Fruit fly (Drosophila melanogaster) whole organism, embryonic: Measurements from ENCODE around the gene SPARC.

Experiments used
- Antp ChIP-seq: fragments of 200-800 bp; sonication (Bioruptor generic); optimal IDR thresholded peaks from 3 replicates; lab custom pipeline; 2016; ENCODE audit warnings: missing biosample characterization, missing genetic modification characterization
- Atf-2 ChIP-seq: fragments of 200-800 bp; sonication (Bioruptor generic); optimal IDR thresholded peaks from 2 replicates; lab custom pipeline; 2016; ENCODE audit warnings: missing biosample characterization, missing genetic modification characterization
- Atf6 ChIP-seq: fragments of 200-800 bp; sonication (Bioruptor generic); IDR thresholded peaks from 2 replicates; pipeline ENCODE4 v1.3.6; 2022; ENCODE audit warnings: missing biosample characterization, missing genetic modification characterization
- CG10267 ChIP-seq: fragments of 200-800 bp; sonication (Bioruptor generic); optimal IDR thresholded peaks from 2 replicates; lab custom pipeline; 2018; ENCODE audit warnings: missing biosample characterization, mild to moderate bottlenecking, missing genetic modification characterization, moderate library complexity
- CG10543 ChIP-seq: fragments of 200-800 bp; sonication (Bioruptor generic); optimal IDR thresholded peaks from 3 replicates; lab custom pipeline; 2017; ENCODE audit warnings: missing biosample characterization, mild to moderate bottlenecking, missing genetic modification characterization, moderate library complexity
- CG10565 ChIP-seq: fragments of 200-800 bp; sonication (Bioruptor generic); optimal IDR thresholded peaks from 3 replicates; lab custom pipeline; 2016; ENCODE audit warnings: missing biosample characterization, mild to moderate bottlenecking, missing genetic modification characterization
- CG10959 ChIP-seq: fragments of 200-800 bp; sonication (Bioruptor generic); IDR thresholded peaks from 2 replicates; pipeline ENCODE4 v1.3.6; 2022; ENCODE audit warnings: missing biosample characterization, missing genetic modification characterization
- CG11504 ChIP-seq: fragments of 200-800 bp; sonication (Bioruptor generic); optimal IDR thresholded peaks from 3 replicates; lab custom pipeline; 2019; ENCODE audit warnings: missing biosample characterization, mild to moderate bottlenecking, missing genetic modification characterization, moderate library complexity
- CG12236 ChIP-seq: fragments of 200-800 bp; sonication (Bioruptor generic); optimal IDR thresholded peaks from 2 replicates; lab custom pipeline; 2016; ENCODE audit warnings: missing biosample characterization, missing genetic modification characterization
- CG12391 ChIP-seq: fragments of 200-800 bp; sonication (Bioruptor generic); optimal IDR thresholded peaks from 3 replicates; lab custom pipeline; 2018; ENCODE audit warnings: missing biosample characterization, mild to moderate bottlenecking, missing genetic modification characterization, moderate library complexity
- CG13624 ChIP-seq: fragments of 200-800 bp; sonication (Bioruptor generic); optimal IDR thresholded peaks from 2 replicates; lab custom pipeline; 2016; ENCODE audit warnings: missing biosample characterization, missing genetic modification characterization
- CG15601 ChIP-seq: fragments of 200-800 bp; sonication (Bioruptor generic); optimal IDR thresholded peaks from 3 replicates; lab custom pipeline; 2019; ENCODE audit warnings: missing biosample characterization, mild to moderate bottlenecking, missing genetic modification characterization, moderate library complexity
- CG1603 ChIP-seq: fragments of 200-800 bp; sonication (Bioruptor generic); optimal IDR thresholded peaks from 2 replicates; lab custom pipeline; 2019; ENCODE audit warnings: missing biosample characterization, mild to moderate bottlenecking, missing genetic modification characterization, moderate library complexity
- CG17361 ChIP-seq: fragments of 200-800 bp; sonication (Bioruptor generic); IDR thresholded peaks from 3 replicates; pipeline ENCODE4 v1.3.6; 2022; ENCODE audit warnings: missing biosample characterization, missing genetic modification characterization
- CG2202 ChIP-seq: fragments of 200-800 bp; sonication (Bioruptor generic); optimal IDR thresholded peaks from 2 replicates; lab custom pipeline; 2018; ENCODE audit warnings: missing biosample characterization, mild to moderate bottlenecking, missing genetic modification characterization
- CG30403 ChIP-seq: fragments of 200-800 bp; sonication (Bioruptor generic); optimal IDR thresholded peaks from 3 replicates; lab custom pipeline; 2016; ENCODE audit warnings: missing biosample characterization, missing genetic modification characterization
- CG31441 ChIP-seq: fragments of 200-800 bp; sonication (Bioruptor generic); IDR thresholded peaks from 2 replicates; pipeline ENCODE4 v1.3.6; 2022; ENCODE audit warnings: missing biosample characterization, missing genetic modification characterization
- CG3726 ChIP-seq: fragments of 200-800 bp; sonication (Bioruptor generic); IDR thresholded peaks from 3 replicates; pipeline ENCODE4, ENCODE4 v1.3.6; 2022; ENCODE audit warnings: missing biosample characterization, missing genetic modification characterization
- CG3838 ChIP-seq: fragments of 200-800 bp; sonication (Bioruptor generic); optimal IDR thresholded peaks from 3 replicates; lab custom pipeline; 2016; ENCODE audit warnings: missing biosample characterization, missing genetic modification characterization
- CG6765 ChIP-seq: fragments of 200-800 bp; sonication (Bioruptor generic); optimal IDR thresholded peaks from 3 replicates; lab custom pipeline; 2017; ENCODE audit warnings: missing biosample characterization, mild to moderate bottlenecking, missing genetic modification characterization
- CG6854 ChIP-seq: fragments of 200-800 bp; sonication (Bioruptor generic); optimal IDR thresholded peaks from 3 replicates; lab custom pipeline; 2017; ENCODE audit warnings: missing biosample characterization, mild to moderate bottlenecking, missing genetic modification characterization
- CG8290 ChIP-seq, 3 experiments: fragments of 200-800 bp; sonication (Bioruptor generic); optimal IDR thresholded peaks; 2 replicates each; lab custom pipeline; 2016 to 2019; ENCODE audit warnings: missing biosample characterization in 3 of 3, missing genetic modification characterization in 3 of 3, mild to moderate bottlenecking in 2 of 3, moderate library complexity in 1 of 3
- D ChIP-seq, 2 experiments: fragments of 200-800 bp in 1 of 2; fragments of >200 bp in 1 of 2; sonication (Bioruptor generic) in 1 of 2; optimal IDR thresholded peaks; 2 replicates in 1 of 2; 3 replicates in 1 of 2; lab custom pipeline; 2017; ENCODE audit warnings: mild to moderate bottlenecking in 1 of 2, missing biosample characterization in 1 of 2, missing genetic modification characterization in 1 of 2, missing genetic modification reagents in 1 of 2
- D19B ChIP-seq: fragments of 200-800 bp; sonication (Bioruptor generic); optimal IDR thresholded peaks from 2 replicates; lab custom pipeline; 2017; ENCODE audit warnings: missing biosample characterization, mild to moderate bottlenecking, missing genetic modification characterization
- GATAe ChIP-seq: fragments of 200-800 bp; sonication (Bioruptor generic); conservative IDR thresholded peaks from 2 replicates; pipeline ENCODE4 v1.3.6; 2022; ENCODE audit warnings: missing biosample characterization, missing genetic modification characterization
- HLH4C ChIP-seq: fragments of 200-800 bp; sonication (Bioruptor generic); IDR thresholded peaks from 3 replicates; pipeline ENCODE4 v1.3.6; 2022; ENCODE audit warnings: missing biosample characterization, missing genetic modification characterization; ENCODE audit not compliant: partially characterized antibody
- Optix ChIP-seq: fragments of 200-800 bp; sonication (Bioruptor generic); IDR thresholded peaks from 3 replicates; pipeline ENCODE4 v1.3.6; 2022; ENCODE audit warnings: missing biosample characterization, missing genetic modification characterization
- PHDP ChIP-seq: fragments of 200-800 bp; sonication (Bioruptor generic); optimal IDR thresholded peaks from 3 replicates; lab custom pipeline; 2018; ENCODE audit warnings: missing biosample characterization, mild to moderate bottlenecking, missing genetic modification characterization, moderate library complexity
- Sin3A ChIP-seq: fragments of >200 bp; optimal IDR thresholded peaks from 2 replicates; lab custom pipeline; 2018
- TFAM ChIP-seq: fragments of 200-800 bp; sonication (Bioruptor generic); optimal IDR thresholded peaks from 2 replicates; lab custom pipeline; 2017; ENCODE audit warnings: missing biosample characterization, missing genetic modification characterization, inconsistent platforms
- Taf1 ChIP-seq: fragments of 200-800 bp; sonication (Bioruptor generic); IDR thresholded peaks from 2 replicates; pipeline ENCODE4 v1.3.6; 2022; ENCODE audit warnings: missing biosample characterization, missing genetic modification characterization
- ab ChIP-seq: fragments of 200-800 bp; sonication (Bioruptor generic); optimal IDR thresholded peaks from 2 replicates; lab custom pipeline; 2016; ENCODE audit warnings: missing biosample characterization, missing genetic modification characterization
- ac ChIP-seq: fragments of 200-800 bp; sonication (Bioruptor generic); optimal IDR thresholded peaks from 3 replicates; lab custom pipeline; 2017; ENCODE audit warnings: missing biosample characterization, mild to moderate bottlenecking, missing genetic modification characterization
- cas ChIP-seq: fragments of 200-800 bp; sonication (Bioruptor generic); IDR thresholded peaks from 2 replicates; pipeline ENCODE4 v1.3.6; 2022; ENCODE audit warnings: missing biosample characterization, missing genetic modification characterization
- chm ChIP-seq: fragments of 200-800 bp; sonication (Bioruptor generic); IDR thresholded peaks from 2 replicates; pipeline ENCODE4 v1.3.6; 2022; ENCODE audit warnings: missing biosample characterization, missing genetic modification characterization
- dan ChIP-seq: fragments of 200-800 bp; sonication (Bioruptor generic); IDR thresholded peaks from 2 replicates; pipeline ENCODE4 v1.3.6; 2022; ENCODE audit warnings: missing biosample characterization, missing genetic modification characterization
- dmrt11E ChIP-seq: fragments of 200-800 bp; sonication (Bioruptor generic); optimal IDR thresholded peaks from 3 replicates; lab custom pipeline; 2018; ENCODE audit warnings: missing biosample characterization, mild to moderate bottlenecking, missing genetic modification characterization, moderate library complexity
- esg ChIP-seq: fragments of 200-800 bp; sonication (Bioruptor generic); conservative IDR thresholded peaks from 2 replicates; pipeline ENCODE4 v1.3.6; 2022; ENCODE audit warnings: missing biosample characterization, missing genetic modification characterization
- gsb ChIP-seq: fragments of 200-800 bp; sonication (Bioruptor generic); IDR thresholded peaks from 2 replicates; pipeline ENCODE4 v1.3.6; 2022; ENCODE audit warnings: missing biosample characterization, missing genetic modification characterization
- kay ChIP-seq: fragments of 200-800 bp; sonication (Bioruptor generic); optimal IDR thresholded peaks from 2 replicates; lab custom pipeline; 2016; ENCODE audit warnings: missing biosample characterization, missing genetic modification characterization
- mld ChIP-seq: fragments of 200-800 bp; sonication (Bioruptor generic); IDR thresholded peaks from 3 replicates; pipeline ENCODE4 v1.3.6; 2022; ENCODE audit warnings: missing biosample characterization, missing genetic modification characterization; ENCODE audit not compliant: partially characterized antibody
- nerfin-1 ChIP-seq: fragments of 200-800 bp; sonication (Bioruptor generic); optimal IDR thresholded peaks from 3 replicates; lab custom pipeline; 2019; ENCODE audit warnings: missing biosample characterization, mild to moderate bottlenecking, missing genetic modification characterization, moderate library complexity
- pho ChIP-seq: fragments of 200-800 bp; sonication (Bioruptor generic); optimal IDR thresholded peaks from 2 replicates; lab custom pipeline; 2016; ENCODE audit warnings: missing biosample characterization, missing genetic modification characterization
- pum ChIP-seq: fragments of 200-800 bp; sonication (Bioruptor generic); optimal IDR thresholded peaks from 2 replicates; lab custom pipeline; 2016; ENCODE audit warnings: missing biosample characterization, missing genetic modification characterization
- row ChIP-seq: fragments of 200-800 bp; sonication (Bioruptor generic); IDR thresholded peaks from 3 replicates; pipeline ENCODE4 v1.3.6; 2022; ENCODE audit warnings: missing biosample characterization, missing genetic modification characterization
- stc ChIP-seq: fragments of 200-800 bp; sonication (Bioruptor generic); IDR thresholded peaks from 2 replicates; pipeline ENCODE4 v1.3.6; 2022; ENCODE audit warnings: missing biosample characterization, missing genetic modification characterization
- sug ChIP-seq: fragments of 200-800 bp; optimal IDR thresholded peaks from 2 replicates; lab custom pipeline; 2019; ENCODE audit warnings: missing biosample characterization, mild to moderate bottlenecking, missing genetic modification characterization, moderate library complexity
- tx ChIP-seq: fragments of 200-800 bp; sonication (Bioruptor generic); optimal IDR thresholded peaks from 2 replicates; lab custom pipeline; 2016; ENCODE audit warnings: missing biosample characterization, missing genetic modification characterization
- unc-4 ChIP-seq: fragments of 200-800 bp; sonication (Bioruptor generic); IDR thresholded peaks from 2 replicates; pipeline ENCODE4 v1.3.6; 2022; ENCODE audit warnings: missing biosample characterization, missing genetic modification characterization; ENCODE audit not compliant: partially characterized antibody
- zf30C ChIP-seq: fragments of 200-800 bp; sonication (Bioruptor generic); optimal IDR thresholded peaks from 3 replicates; lab custom pipeline; 2018; ENCODE audit warnings: missing biosample characterization, mild to moderate bottlenecking, missing genetic modification characterization

The SPARC gene

dm6 chr3R:26915463-26915925, 43.7 kb upstream of the SPARC start, which contains the start of gene CG46339 (continued):
- TF ChIP-seq Taf1 (GFP tag; lab: Robert Waterston, UW): no peak
- 0 out of 2 replicates have a peak, but pooled peaks have one; percentile 32 for TF ChIP-seq unc-4 (GFP tag; lab: Robert Waterston, UW)
- peak; percentile 63 for TF ChIP-seq CG11504 (tag; lab: Kevin White, UChicago)
- TF ChIP-seq CG8290 (GFP tag; optimal IDR thresholded peaks at IDR 0.05; lab: Kevin White, UChicago): no peak
- TF ChIP-seq CG8290 (tag; optimal IDR thresholded peaks at IDR 0.05; lab: Kevin White, UChicago): peak in 1 of 2 experiments; percentile 87
- peak; percentile 17 for TF ChIP-seq CG12391
- no peak for TF ChIP-seq ab
- no peak for TF ChIP-seq D19B (GFP tag; lab: Kevin White, UChicago)
- peak; percentile 72; the same call in 2 of the 3 replicates for TF ChIP-seq CG17361 (GFP tag; lab: Robert Waterston, UW)
- TF ChIP-seq GATAe (GFP tag; lab: Robert Waterston, UW): no peak
- 0 out of 2 replicates have a peak, but pooled peaks have one; percentile 36 for TF ChIP-seq cas (GFP tag; lab: Robert Waterston, UW)
- no peak for TF ChIP-seq nerfin-1 (tag; lab: Kevin White, UChicago)
- TF ChIP-seq kay: no peak
- TF ChIP-seq chm (GFP tag; lab: Robert Waterston, UW): peak; percentile 90
- TF ChIP-seq Atf6 (GFP tag; lab: Robert Waterston, UW): no peak; the same call in 1 of the 2 replicates
- peak; percentile 16 for TF ChIP-seq CG1603 (tag; lab: Kevin White, UChicago)
- peak; percentile 87 for TF ChIP-seq CG6765 (GFP tag; lab: Kevin White, UChicago)
- TF ChIP-seq ac (GFP tag; lab: Kevin White, UChicago): no peak
- TF ChIP-seq CG30403: peak; percentile 41
- no peak for TF ChIP-seq TFAM (GFP tag; lab: Kevin White, UChicago)
- no peak for TF ChIP-seq Sin3A (lab: Kevin White, UChicago)
- peak; percentile 65 for TF ChIP-seq CG10267 (tag; lab: Kevin White, UChicago)
- TF ChIP-seq PHDP: peak; percentile 59
- peak; percentile 86 for TF ChIP-seq CG10543
- TF ChIP-seq CG3838 (GFP tag; lab: Kevin White, UChicago): no peak
- no peak for TF ChIP-seq CG10565 (GFP tag; lab: Kevin White, UChicago)
- TF ChIP-seq zf30C: no peak
- TF ChIP-seq pum (GFP tag; lab: Kevin White, UChicago): no peak
- no peak for TF ChIP-seq Antp (GFP tag; lab: Kevin White, UChicago)
- peak; percentile 11 for TF ChIP-seq CG13624 (GFP tag; lab: Kevin White, UChicago)
- no peak for TF ChIP-seq tx (GFP tag; lab: Kevin White, UChicago)
- peak; percentile 8 for TF ChIP-seq CG12236
- TF ChIP-seq stc (GFP tag; lab: Robert Waterston, UW): no peak
- TF ChIP-seq CG6854 (GFP tag; lab: Kevin White, UChicago): peak; percentile 87
- no peak for TF ChIP-seq Atf-2
- peak; percentile 63 for TF ChIP-seq pho
- TF ChIP-seq gsb (GFP tag; lab: Robert Waterston, UW): peak; percentile 48; the same call in 1 of the 2 replicates
- peak; percentile 36; the same call in 1 of the 3 replicates for TF ChIP-seq HLH4C (GFP tag; lab: Robert Waterston, UW)
- TF ChIP-seq CG3726 (GFP tag; lab: Robert Waterston, UW): no peak
- TF ChIP-seq CG15601 (tag; lab: Kevin White, UChicago): peak; percentile 100
- no peak for TF ChIP-seq dan (GFP tag; lab: Robert Waterston, UW)
- no peak for TF ChIP-seq CG10959
- no peak for TF ChIP-seq mld (GFP tag; lab: Robert Waterston, UW)
- peak; percentile 67 for TF ChIP-seq row
- TF ChIP-seq dmrt11E: peak; percentile 18
- no peak for TF ChIP-seq D (optimal IDR thresholded peaks at IDR 0.05; lab: Kevin White, UChicago)
- peak; percentile 5 for TF ChIP-seq D (GFP tag; optimal IDR thresholded peaks at IDR 0.05; lab: Kevin White, UChicago)
- TF ChIP-seq CG2202 (tag; lab: Kevin White, UChicago): peak; percentile 6
- TF ChIP-seq esg (GFP tag; lab: Robert Waterston, UW): no peak; the same call in 1 of the 2 replicates
- TF ChIP-seq Optix (GFP tag; lab: Robert Waterston, UW): no peak
- TF ChIP-seq sug: peak; percentile 76
- 0 out of 2 replicates have a peak, but pooled peaks have one; percentile 32 for TF ChIP-seq CG31441
